Fruit fly (Drosophila melanogaster) whole organism, embryonic: ENCODE results near the gene Bfc.
A peak's percentile ranks its signal among the peaks of the same experiment; 100 is the strongest.

Experiments used
- Aef1 ChIP-seq: fragments of 200-800 bp; sonication (Bioruptor generic); IDR thresholded peaks from 3 replicates; pipeline ENCODE4 v1.3.6; 2022; ENCODE audit warnings: missing biosample characterization, missing genetic modification characterization
- Awh ChIP-seq: fragments of 200-800 bp; sonication (Bioruptor generic); IDR thresholded peaks from 2 replicates; pipeline ENCODE4, ENCODE4 v1.3.6; 2022; ENCODE audit warnings: missing biosample characterization, missing genetic modification characterization
- BEAF-32 ChIP-seq: fragments of 200-800 bp; sonication (Bioruptor generic); optimal IDR thresholded peaks from 3 replicates; lab custom pipeline; 2017; ENCODE audit warnings: missing biosample characterization, missing genetic modification characterization, mild to moderate bottlenecking, moderate library complexity, missing genetic modification reagents
- CG11696 ChIP-seq: fragments of 200-800 bp; sonication (Bioruptor generic); IDR thresholded peaks from 2 replicates; pipeline ENCODE4 v1.3.6; 2022; ENCODE audit warnings: missing biosample characterization, missing genetic modification characterization
- CG13775 ChIP-seq: fragments of 200-800 bp; sonication (Bioruptor generic); optimal IDR thresholded peaks from 3 replicates; lab custom pipeline; 2017; ENCODE audit warnings: missing biosample characterization, mild to moderate bottlenecking, missing genetic modification characterization
- CG17328 ChIP-seq: fragments of 200-800 bp; sonication (Bioruptor generic); IDR thresholded peaks from 2 replicates; pipeline ENCODE4 v1.3.6; 2022; ENCODE audit warnings: missing biosample characterization, missing genetic modification characterization
- CG17829 ChIP-seq: fragments of 200-800 bp; optimal IDR thresholded peaks from 2 replicates; lab custom pipeline; 2019; ENCODE audit warnings: missing biosample characterization, mild to moderate bottlenecking, missing genetic modification characterization, moderate library complexity
- CG1792 ChIP-seq: fragments of 200-800 bp; sonication (Bioruptor generic); optimal IDR thresholded peaks from 2 replicates; lab custom pipeline; 2016; ENCODE audit warnings: missing biosample characterization, missing genetic modification characterization
- CG1832 ChIP-seq: fragments of 200-800 bp; sonication (Bioruptor generic); optimal IDR thresholded peaks from 2 replicates; lab custom pipeline; 2017; ENCODE audit warnings: missing biosample characterization, mild to moderate bottlenecking, missing genetic modification characterization, inconsistent platforms
- CG2116 ChIP-seq: fragments of 200-800 bp; sonication (Bioruptor generic); optimal IDR thresholded peaks from 3 replicates; lab custom pipeline; 2018; ENCODE audit warnings: missing biosample characterization, mild to moderate bottlenecking, missing genetic modification characterization
- CG2712 ChIP-seq: fragments of 200-800 bp; optimal IDR thresholded peaks from 3 replicates; lab custom pipeline; 2019; ENCODE audit warnings: missing biosample characterization, mild to moderate bottlenecking, missing genetic modification characterization, moderate library complexity
- CG3163 ChIP-seq: fragments of 200-800 bp; sonication (Bioruptor generic); optimal IDR thresholded peaks from 3 replicates; lab custom pipeline; 2016; ENCODE audit warnings: missing biosample characterization, missing genetic modification characterization
- CG3281 ChIP-seq: fragments of 200-800 bp; sonication (Bioruptor generic); optimal IDR thresholded peaks from 3 replicates; lab custom pipeline; 2017; ENCODE audit warnings: missing biosample characterization, mild to moderate bottlenecking, missing genetic modification characterization
- CG3995 ChIP-seq: fragments of 200-800 bp; sonication (Bioruptor generic); optimal IDR thresholded peaks from 3 replicates; lab custom pipeline; 2016; ENCODE audit warnings: missing biosample characterization, missing genetic modification characterization
- CG4730 ChIP-seq: fragments of 200-800 bp; sonication (Bioruptor generic); IDR thresholded peaks from 2 replicates; pipeline ENCODE4 v1.3.6; 2022; ENCODE audit warnings: missing biosample characterization, missing genetic modification characterization
- CG7963 ChIP-seq: fragments of 200-800 bp; sonication (Bioruptor generic); IDR thresholded peaks from 3 replicates; pipeline ENCODE4 v1.3.6; 2022; ENCODE audit warnings: missing biosample characterization, missing genetic modification characterization; ENCODE audit not compliant: partially characterized antibody
- CG8765 ChIP-seq: fragments of 200-800 bp; sonication (Bioruptor generic); IDR thresholded peaks from 2 replicates; pipeline ENCODE4 v1.3.6; 2022; ENCODE audit warnings: missing biosample characterization, missing genetic modification characterization
- CHES-1-like ChIP-seq: fragments of 200-800 bp; sonication (Bioruptor generic); optimal IDR thresholded peaks from 2 replicates; lab custom pipeline; 2016; ENCODE audit warnings: missing biosample characterization, missing genetic modification characterization
- D19A ChIP-seq: fragments of 200-800 bp; optimal IDR thresholded peaks from 3 replicates; lab custom pipeline; 2019; ENCODE audit warnings: missing biosample characterization, mild to moderate bottlenecking, missing genetic modification characterization, moderate library complexity
- Deaf1 ChIP-seq: fragments of 200-800 bp; optimal IDR thresholded peaks from 3 replicates; lab custom pipeline; 2019; ENCODE audit warnings: missing biosample characterization, mild to moderate bottlenecking, missing genetic modification characterization, moderate library complexity
- Drgx ChIP-seq: fragments of 200-800 bp; sonication (Bioruptor generic); IDR thresholded peaks from 2 replicates; pipeline ENCODE4 v1.3.6; 2022; ENCODE audit warnings: missing biosample characterization, missing genetic modification characterization
- Elba2 ChIP-seq: fragments of 200-800 bp; sonication (Bioruptor generic); optimal IDR thresholded peaks from 3 replicates; lab custom pipeline; 2016; ENCODE audit warnings: missing biosample characterization, missing genetic modification characterization
- Mad ChIP-seq: fragments of 200-800 bp; sonication (Bioruptor generic); optimal IDR thresholded peaks from 2 replicates; lab custom pipeline; 2016; ENCODE audit warnings: missing biosample characterization, missing genetic modification characterization
- Max ChIP-seq: fragments of 200-800 bp; sonication (Bioruptor generic); optimal IDR thresholded peaks from 2 replicates; lab custom pipeline; 2016; ENCODE audit warnings: missing biosample characterization, mild to moderate bottlenecking, missing genetic modification characterization
- NC2α ChIP-seq: fragments of 200-800 bp; sonication (Bioruptor generic); optimal IDR thresholded peaks from 2 replicates; lab custom pipeline; 2016; ENCODE audit warnings: missing biosample characterization, missing genetic modification characterization
- NC2β ChIP-seq: fragments of 200-800 bp; sonication (Bioruptor generic); optimal IDR thresholded peaks from 2 replicates; lab custom pipeline; 2016; ENCODE audit warnings: missing biosample characterization, missing genetic modification characterization
- Ptx1 ChIP-seq: fragments of 200-800 bp; sonication (Bioruptor generic); IDR thresholded peaks from 2 replicates; pipeline ENCODE4 v1.3.6; 2022; ENCODE audit warnings: missing biosample characterization, missing genetic modification characterization
- amos ChIP-seq: fragments of 200-800 bp; sonication (Bioruptor generic); IDR thresholded peaks from 2 replicates; pipeline ENCODE4 v1.3.6; 2022; ENCODE audit warnings: missing biosample characterization, missing genetic modification characterization; ENCODE audit not compliant: partially characterized antibody
- ato ChIP-seq: fragments of 200-800 bp; sonication (Bioruptor generic); IDR thresholded peaks from 2 replicates; pipeline ENCODE4 v1.3.6; 2022; ENCODE audit warnings: missing biosample characterization, missing genetic modification characterization; ENCODE audit not compliant: partially characterized antibody
- bab2 ChIP-seq: fragments of 200-800 bp; sonication (Bioruptor generic); optimal IDR thresholded peaks from 2 replicates; lab custom pipeline; 2016; ENCODE audit warnings: missing biosample characterization, missing genetic modification characterization
- br ChIP-seq: fragments of >200 bp; optimal IDR thresholded peaks from 2 replicates; lab custom pipeline; 2017
- chif ChIP-seq, 2 experiments: fragments of 200-800 bp; sonication (Bioruptor generic); optimal IDR thresholded peaks; 3 replicates each; lab custom pipeline; 2016; ENCODE audit warnings: missing biosample characterization in 2 of 2, missing genetic modification characterization in 2 of 2
- croc ChIP-seq: fragments of 200-800 bp; sonication (Bioruptor generic); conservative IDR thresholded peaks from 3 replicates; pipeline ENCODE4 v1.3.6; 2022; ENCODE audit warnings: missing biosample characterization, missing genetic modification characterization
- crol ChIP-seq: fragments of 200-800 bp; sonication (Bioruptor generic); IDR thresholded peaks from 2 replicates; pipeline ENCODE4 v1.3.6; 2022; ENCODE audit warnings: missing biosample characterization, missing genetic modification characterization
- fd64A ChIP-seq: fragments of 200-800 bp; sonication (Bioruptor generic); optimal IDR thresholded peaks from 3 replicates; lab custom pipeline; 2018; ENCODE audit warnings: missing biosample characterization, mild to moderate bottlenecking, missing genetic modification characterization
- grn ChIP-seq: fragments of 200-800 bp; sonication (Bioruptor generic); optimal IDR thresholded peaks from 3 replicates; lab custom pipeline; 2017; ENCODE audit warnings: missing biosample characterization, missing genetic modification characterization
- ham ChIP-seq: fragments of 200-800 bp; sonication (Bioruptor generic); IDR thresholded peaks from 2 replicates; pipeline ENCODE4 v1.3.6; 2022; ENCODE audit warnings: missing biosample characterization, missing genetic modification characterization
- insv ChIP-seq, 2 experiments: fragments of 200-800 bp; sonication (Bioruptor generic); optimal IDR thresholded peaks; 3 replicates each; lab custom pipeline; 2016 to 2018; ENCODE audit warnings: missing biosample characterization in 2 of 2, missing genetic modification characterization in 2 of 2
- jigr1 ChIP-seq: fragments of 200-800 bp; sonication (Bioruptor generic); IDR thresholded peaks from 3 replicates; pipeline ENCODE4 v1.3.6; 2022; ENCODE audit warnings: missing biosample characterization, missing genetic modification characterization
- jing ChIP-seq: fragments of 200-800 bp; sonication (Bioruptor generic); optimal IDR thresholded peaks from 2 replicates; lab custom pipeline; 2018; ENCODE audit warnings: missing biosample characterization, mild to moderate bottlenecking, missing genetic modification characterization
- jumu ChIP-seq: fragments of 200-800 bp; sonication (Bioruptor generic); optimal IDR thresholded peaks from 3 replicates; lab custom pipeline; 2016; ENCODE audit warnings: missing biosample characterization, missing genetic modification characterization
- nmo ChIP-seq: fragments of 200-800 bp; sonication (Bioruptor generic); optimal IDR thresholded peaks from 2 replicates; lab custom pipeline; 2018; ENCODE audit warnings: missing biosample characterization, mild to moderate bottlenecking, missing genetic modification characterization, moderate library complexity
- pan ChIP-seq, 4 experiments: fragments of >200 bp in 3 of 4; fragments of 200-800 bp in 1 of 4; sonication (Bioruptor generic) in 1 of 4; optimal IDR thresholded peaks in 3 of 4; IDR thresholded peaks in 1 of 4; 2 replicates each; pipeline versions ENCODE4 v1.3.6 to Lab custom; 2017 to 2022; ENCODE audit warnings: missing biosample characterization in 2 of 4, missing genetic modification characterization in 2 of 4, mixed read lengths in 1 of 4
- repo ChIP-seq: fragments of 200-800 bp; sonication (Bioruptor generic); optimal IDR thresholded peaks from 2 replicates; lab custom pipeline; 2016; ENCODE audit warnings: missing biosample characterization, missing genetic modification characterization
- rib ChIP-seq: fragments of 200-800 bp; sonication (Bioruptor generic); IDR thresholded peaks from 2 replicates; pipeline ENCODE4 v1.3.6; 2022; ENCODE audit warnings: missing biosample characterization, missing genetic modification characterization
- sc ChIP-seq, 3 experiments: fragments of >200 bp in 2 of 3; fragments of 200-800 bp in 1 of 3; sonication (Bioruptor generic) in 1 of 3; optimal IDR thresholded peaks; 2 replicates in 2 of 3; 3 replicates in 1 of 3; lab custom pipeline; 2017; ENCODE audit warnings: mild to moderate bottlenecking in 1 of 3, missing biosample characterization in 1 of 3, missing genetic modification characterization in 1 of 3, missing genetic modification reagents in 1 of 3
- sob ChIP-seq: fragments of 200-800 bp; sonication (Bioruptor generic); IDR thresholded peaks from 2 replicates; pipeline ENCODE4 v1.3.6; 2022; ENCODE audit warnings: missing biosample characterization, missing genetic modification characterization
- sqz ChIP-seq: fragments of 200-800 bp; sonication (Bioruptor generic); optimal IDR thresholded peaks from 3 replicates; lab custom pipeline; 2018; ENCODE audit warnings: missing biosample characterization, mild to moderate bottlenecking, missing genetic modification characterization
- tin ChIP-seq: fragments of 200-800 bp; sonication (Bioruptor generic); optimal IDR thresholded peaks from 3 replicates; lab custom pipeline; 2016; ENCODE audit warnings: missing biosample characterization, missing genetic modification characterization
- tna ChIP-seq: fragments of 200-800 bp; sonication (Bioruptor generic); IDR thresholded peaks from 2 replicates; pipeline ENCODE4 v1.3.6; 2022; ENCODE audit warnings: missing biosample characterization, missing genetic modification characterization; ENCODE audit not compliant: partially characterized antibody
- toy ChIP-seq: fragments of 200-800 bp; sonication (Bioruptor generic); IDR thresholded peaks from 2 replicates; pipeline ENCODE4 v1.3.6; 2022; ENCODE audit warnings: missing biosample characterization, missing genetic modification characterization
- zf30C ChIP-seq: fragments of 200-800 bp; sonication (Bioruptor generic); optimal IDR thresholded peaks from 3 replicates; lab custom pipeline; 2018; ENCODE audit warnings: missing biosample characterization, mild to moderate bottlenecking, missing genetic modification characterization

Bfc gene

dm6 chr3L:1295693-1296092 lies 45.2 kb downstream of the Bfc start, which contains the start of gene Rabex-5 (continued):
- TF ChIP-seq amos (GFP tag; lab: Robert Waterston, UW) (peak; percentile 92), jumu (no peak), nmo (GFP tag; lab: Kevin White, UChicago) (peak; percentile 58), croc (GFP tag; lab: Robert Waterston, UW) (no peak), CG17328 (GFP tag; lab: Robert Waterston, UW) (no peak), pan (optimal IDR thresholded peaks at IDR 0.05; lab: Kevin White, UChicago) (no peak), pan (GFP tag; optimal IDR thresholded peaks at IDR 0.05 in 1 of 2, IDR thresholded peaks at IDR 0.05 in 1 of 2) (peak in 1 of 2 experiments; percentile 37), NC2α (GFP tag; lab: Kevin White, UChicago) (peak; percentile 8), tin (GFP tag; lab: Kevin White, UChicago) (peak; percentile 48), CG1792 (peak; percentile 8), CG2712 (peak; percentile 39), Max (GFP tag; lab: Kevin White, UChicago) (peak; percentile 49), ato (GFP tag; lab: Robert Waterston, UW) (peak; percentile 68), Ptx1 (GFP tag; lab: Robert Waterston, UW) (peak; percentile 21; the same call in 1 of the 2 replicates), fd64A (GFP tag; lab: Kevin White, UChicago) (no peak), Mad (GFP tag; lab: Kevin White, UChicago) (no peak), CG4730 (no peak), jing (GFP tag; lab: Kevin White, UChicago) (no peak), Deaf1 (tag; lab: Kevin White, UChicago) (no peak), CG8765 (no peak), sob (GFP tag; lab: Robert Waterston, UW) (no peak), repo (GFP tag; lab: Kevin White, UChicago) (no peak), bab2 (GFP tag; lab: Kevin White, UChicago) (no peak), grn (GFP tag; lab: Kevin White, UChicago) (no peak), CG2116 (GFP tag; lab: Kevin White, UChicago) (peak; percentile 50), tna (GFP tag; lab: Robert Waterston, UW) (peak; percentile 74), jigr1 (GFP tag; lab: Robert Waterston, UW) (no peak), sqz (no peak), Drgx (GFP tag; lab: Robert Waterston, UW) (no peak), sc (optimal IDR thresholded peaks at IDR 0.05; lab: Kevin White, UChicago) (no peak), sc (GFP tag; optimal IDR thresholded peaks at IDR 0.05; lab: Kevin White, UChicago) (no peak), CG1832 (GFP tag; lab: Kevin White, UChicago) (no peak), NC2β (GFP tag; lab: Kevin White, UChicago) (peak; percentile 50), BEAF-32 (GFP tag; lab: Kevin White, UChicago) (peak; percentile 89), CHES-1-like (GFP tag; lab: Kevin White, UChicago) (peak; percentile 67), toy (no peak), ham (GFP tag; lab: Robert Waterston, UW) (no peak), Awh (GFP tag; lab: Robert Waterston, UW) (no peak), Aef1 (GFP tag; lab: Robert Waterston, UW) (no peak)

- 0 out of 2 replicates have a peak, but pooled peaks have one; percentile 13 for TF ChIP-seq rib (GFP tag; lab: Robert Waterston, UW)
- TF ChIP-seq zf30C, result no peak
- TF ChIP-seq Max (GFP tag; lab: Kevin White, UChicago), result no peak
- TF ChIP-seq insv (GFP tag; optimal IDR thresholded peaks at IDR 0.05; lab: Kevin White, UChicago), result peak in 1 of 2 experiments; percentile 20
- TF ChIP-seq CG7963 (GFP tag; lab: Robert Waterston, UW), result no peak
- peak; percentile 78 for TF ChIP-seq CG3995
- TF ChIP-seq br (lab: Kevin White, UChicago), result no peak
- TF ChIP-seq CG17829, result peak; percentile 56
- TF ChIP-seq CG3281, result peak; percentile 13
- 0 out of 2 replicates have a peak, but pooled peaks have one; percentile 29 for TF ChIP-seq crol (GFP tag; lab: Robert Waterston, UW)
- TF ChIP-seq chif (GFP tag; optimal IDR thresholded peaks at IDR 0.05; lab: Kevin White, UChicago), result no peak
- TF ChIP-seq Elba2 (GFP tag; lab: Kevin White, UChicago), result no peak
- no peak for TF ChIP-seq CG13775 (GFP tag; lab: Kevin White, UChicago)
- peak; percentile 37 for TF ChIP-seq CG3163 (GFP tag; lab: Kevin White, UChicago)
- no peak for TF ChIP-seq D19A (tag; lab: Kevin White, UChicago)
- 0 out of 2 replicates have a peak, but pooled peaks have one; percentile 17 for TF ChIP-seq CG11696
Measured at dm6 chr3L:1298509-1298908, 48.0 kb downstream of the Bfc start, which contains the start of gene scf. scf (plus strand) TSS chr3L:1298672.
